Fruit fly (Drosophila melanogaster) whole organism, wandering third instar larva: ENCODE data around the gene Prim2.

Source experiments
- N ChIP-seq: fragments of >200 bp; optimal IDR thresholded peaks from 2 replicates; lab custom pipeline; 2018; ENCODE audit warnings: missing biosample characterization, missing external identifiers, missing genetic modification characterization
- br ChIP-seq: fragments of 200-800 bp; sonication (Bioruptor generic); optimal IDR thresholded peaks from 2 replicates; lab custom pipeline; 2016; ENCODE audit warnings: missing biosample characterization, missing genetic modification characterization
- foxo ChIP-seq, 2 experiments: fragments of 200-800 bp; sonication (Bioruptor generic); optimal IDR thresholded peaks; 2 replicates in 1 of 2; 3 replicates in 1 of 2; lab custom pipeline; 2016 to 2017; ENCODE audit warnings: missing biosample characterization in 2 of 2, missing genetic modification characterization in 2 of 2
- h ChIP-seq: fragments of 200-800 bp; sonication (Bioruptor generic); optimal IDR thresholded peaks from 3 replicates; lab custom pipeline; 2016; ENCODE audit warnings: missing biosample characterization, mild to moderate bottlenecking, missing genetic modification characterization

DNA sequence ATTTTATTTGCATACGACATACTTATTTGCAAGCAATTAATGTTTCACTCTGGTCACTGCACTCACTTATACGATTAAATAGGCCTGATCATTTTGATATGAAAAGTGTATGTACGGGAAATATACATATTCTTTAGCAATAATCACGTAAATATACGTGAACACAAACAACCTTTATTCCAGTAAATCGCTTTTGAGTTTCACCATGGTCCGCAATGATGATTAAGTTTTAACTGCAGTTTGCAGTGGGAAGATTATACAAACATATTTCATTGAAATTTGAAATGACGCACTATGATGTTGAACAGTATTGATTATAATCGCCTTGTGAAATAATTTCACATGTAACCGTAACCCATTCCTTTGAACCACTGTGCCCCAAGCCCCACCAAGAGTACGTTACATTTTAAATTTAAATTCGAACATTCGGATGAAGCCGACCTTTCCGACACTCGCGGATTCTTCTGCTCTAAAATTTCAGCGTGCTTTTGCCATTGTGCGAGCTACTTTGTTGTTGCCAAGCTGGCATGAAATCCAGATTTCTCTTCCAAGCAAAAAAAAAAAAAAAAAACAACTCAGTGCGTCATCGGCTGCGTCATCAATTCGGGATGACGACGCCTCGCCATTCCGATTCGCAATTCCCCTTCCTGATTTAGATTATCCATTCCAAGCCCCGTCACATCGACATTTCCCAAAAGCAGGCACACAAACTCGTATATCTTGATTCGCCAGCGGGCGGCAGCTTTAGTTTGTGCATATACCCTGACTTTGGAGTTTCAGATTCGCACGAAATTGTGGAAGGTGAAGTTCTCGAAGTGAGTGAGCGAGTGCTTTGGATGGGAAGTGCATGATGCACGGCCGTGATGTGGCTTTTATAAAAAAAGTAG, 42.4 kb upstream of the Prim2 start:
- peak; percentile 50 for TF ChIP-seq h (GFP tag; lab: Kevin White, UChicago)
- peak in 1 of 2 experiments; percentile 39 for TF ChIP-seq foxo (GFP tag; optimal IDR thresholded peaks at IDR 0.05; lab: Kevin White, UChicago)
- TF ChIP-seq N (GFP tag; lab: Kevin White, UChicago): no peak
- no peak for TF ChIP-seq br (GFP tag; lab: Kevin White, UChicago)
